Worm (Caenorhabditis elegans): ENCODE data around the gene srg-54.

Gene srg-54

ce11 chrV:14875371-14875770, 48.6 kb downstream of the srg-54 start, which contains the start of gene ZC412.5:
Gene ZC412.5, minus strand, starts transcription at chrV:14875471.
- TF ChIP-seq dao-5 (tag; optimal IDR thresholded peaks at IDR 0.05) (no peak), W03F9.2 (tag; optimal IDR thresholded peaks at IDR 0.05) (no peak), him-1 (tag; optimal IDR thresholded peaks at IDR 0.05) (no peak)

Data from whole organism, L4/young adult.